Worm (Caenorhabditis elegans): Measurements from ENCODE around the gene Y54F10AR.2.
"Not testable (repeated sequence)": the region's sequence is repeated elsewhere in the genome, so short reads cannot be mapped to it uniquely, and the experiment has no call there.

Gene Y54F10AR.2

DNA sequence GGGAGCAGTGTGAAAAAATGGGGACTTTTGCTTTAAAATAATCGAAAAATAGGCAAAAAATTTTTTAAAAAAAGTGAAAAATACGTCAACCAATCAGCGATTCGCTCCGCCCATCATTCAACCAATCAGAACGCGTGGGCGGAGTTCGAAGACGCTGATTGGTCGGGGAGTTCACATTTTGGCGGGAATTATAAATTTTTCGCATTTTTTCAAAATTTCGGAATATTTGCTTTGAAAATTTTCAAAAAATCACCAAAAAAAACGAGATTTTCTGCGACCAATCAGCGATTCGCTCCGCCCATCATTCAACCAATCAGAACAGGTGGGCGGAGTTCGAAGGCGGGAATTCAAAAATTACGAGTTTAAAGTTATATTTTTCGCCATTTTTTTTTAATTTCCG is 1.1 kb upstream of the Y54F10AR.2 start:
- TF ChIP-seq nfya-1 (tag; optimal IDR thresholded peaks at IDR 0.05) (peak; percentile 75), pha-4 (tag; optimal IDR thresholded peaks at IDR 0.05) (no peak)

DNA sequence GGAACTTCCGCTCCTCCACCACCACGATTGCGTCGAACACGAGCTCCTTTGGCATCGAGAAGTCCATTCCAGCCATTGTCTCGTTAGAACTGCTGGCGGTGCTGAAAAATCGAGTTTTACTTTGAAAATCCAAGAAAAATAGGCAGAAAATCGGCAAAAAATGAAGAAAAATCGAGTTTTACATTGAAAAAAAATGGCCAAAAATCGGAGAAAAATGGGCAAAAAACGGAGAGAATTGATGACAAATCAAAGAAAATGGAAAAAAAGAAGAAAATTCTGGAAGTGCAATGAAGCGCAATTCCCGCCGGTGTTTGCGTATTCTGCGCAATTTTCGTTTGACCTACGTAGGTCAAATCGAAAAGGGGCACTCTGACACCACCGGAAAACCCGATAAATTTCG is 7.5 kb downstream of the Y54F10AR.2 start, which contains the start of gene Y54F10AM.11:
Gene Y54F10AM.11, minus strand, starts transcription at position 101 of the 400 bp plus-strand sequence.
- TF ChIP-seq ahr-1 (tag; optimal IDR thresholded peaks at IDR 0.05); ceh-22 (tag; optimal IDR thresholded peaks at IDR 0.05); ama-1 (optimal IDR thresholded peaks at IDR 0.05): not testable (repeated sequence)

DNA sequence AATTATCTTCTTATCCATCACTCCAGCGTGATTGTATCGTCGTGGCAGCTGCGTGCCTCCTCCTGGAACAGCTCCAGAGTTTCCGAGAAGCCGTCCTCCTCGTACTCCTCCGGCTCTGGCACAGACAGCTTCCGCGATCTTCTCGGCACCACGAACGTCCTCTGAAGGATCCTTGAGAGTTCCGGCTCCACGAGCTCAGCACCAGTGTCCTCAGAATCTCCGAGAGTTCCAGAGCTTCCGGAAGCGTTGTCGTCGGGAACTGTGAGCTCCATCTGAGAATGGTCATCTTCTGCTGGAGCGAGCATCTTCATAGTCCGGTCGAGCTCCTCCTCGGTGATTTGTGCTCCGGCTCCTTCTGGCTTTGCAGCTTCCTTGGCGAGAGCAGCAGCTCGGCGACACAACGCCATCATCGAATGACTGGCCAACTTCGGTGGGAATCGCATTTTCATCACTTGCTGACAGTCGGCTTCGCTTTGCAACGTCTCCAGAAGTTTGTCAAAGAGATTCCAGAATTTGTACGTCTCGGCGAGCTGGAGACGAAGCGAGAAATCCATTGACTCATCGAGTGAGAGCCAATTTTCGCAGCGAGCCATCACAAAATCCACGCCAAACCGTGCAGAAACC is 8.2 kb downstream of the Y54F10AR.2 start:
- TF ChIP-seq tbx-2 (tag; optimal IDR thresholded peaks at IDR 0.05) (no peak), pros-1 (tag; optimal IDR thresholded peaks at IDR 0.05) (no peak), C08G9.2 (tag; optimal IDR thresholded peaks at IDR 0.05) (no peak), unc-55 (GFP tag; optimal IDR thresholded peaks at IDR 0.05) (no peak), nhr-11 (tag; optimal IDR thresholded peaks at IDR 0.05) (no peak), ceh-34 (tag; optimal IDR thresholded peaks at IDR 0.05) (no peak), K02D7.2 (tag; optimal IDR thresholded peaks at IDR 0.05) (no peak), ahr-1 (tag; optimal IDR thresholded peaks at IDR 0.05) (no peak), gmeb-2 (tag; optimal IDR thresholded peaks at IDR 0.05) (no peak), sox-2 (GFP tag; IDR thresholded peaks at IDR 0.05) (no peak), ets-4 (tag; optimal IDR thresholded peaks at IDR 0.05) (no peak), pqm-1 (tag; optimal IDR thresholded peaks at IDR 0.05) (no peak), elt-2 (tag; optimal IDR thresholded peaks at IDR 0.05) (no peak), hlh-6 (tag; optimal IDR thresholded peaks at IDR 0.05) (no peak), ttx-3 (tag; optimal IDR thresholded peaks at IDR 0.05) (no peak), tbx-7 (tag; optimal IDR thresholded peaks at IDR 0.05) (no peak), hlh-15 (tag; optimal IDR thresholded peaks at IDR 0.05) (no peak)

DNA sequence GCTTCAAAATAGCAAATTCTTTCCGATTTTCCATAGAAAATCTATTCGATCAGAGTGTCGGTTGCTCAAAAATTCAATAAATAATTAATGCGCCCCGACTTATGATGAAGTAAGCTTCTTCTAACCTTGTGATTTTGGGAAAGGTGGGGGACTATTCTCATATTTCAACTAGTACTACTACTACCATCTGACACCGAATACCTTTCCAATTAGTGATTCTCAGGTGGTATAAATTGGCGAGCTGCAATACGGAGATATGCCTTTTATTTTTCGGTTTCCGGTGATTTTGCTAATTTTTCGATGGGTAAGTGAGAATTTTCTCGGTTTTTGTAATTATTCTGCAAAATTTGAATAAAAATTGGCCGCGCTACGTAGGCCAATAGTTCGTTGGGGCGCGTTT is 9.9 kb downstream of the Y54F10AR.2 start, which contains the start of gene nhr-239:
Gene nhr-239, plus strand, starts transcription at position 301 of the 400 bp plus-strand sequence.
- TF ChIP-seq dve-1 (tag; optimal IDR thresholded peaks at IDR 0.05) = no peak
- no peak for TF ChIP-seq elt-2 (tag; optimal IDR thresholded peaks at IDR 0.05)
- no peak for TF ChIP-seq pax-1 (tag; optimal IDR thresholded peaks at IDR 0.05)

DNA sequence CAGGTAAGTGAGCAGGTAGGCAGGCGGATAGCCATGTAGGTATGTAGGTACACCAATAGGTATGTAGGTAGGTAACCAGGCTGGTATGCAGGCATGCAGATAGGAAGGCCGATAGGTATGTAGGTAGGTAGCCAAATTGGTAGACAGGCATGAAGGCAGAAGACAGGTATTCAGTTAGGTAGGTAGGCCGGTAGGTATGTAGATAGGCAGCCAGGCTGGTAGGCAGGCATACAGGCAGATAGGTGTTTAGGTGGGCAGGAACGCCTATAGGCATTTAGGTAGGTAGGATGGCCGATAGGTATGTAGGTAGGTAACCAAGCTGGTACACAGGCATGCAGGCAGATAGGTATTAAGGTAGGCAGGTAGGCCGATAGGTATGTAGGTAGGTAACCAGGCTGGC is 10.6 kb downstream of the Y54F10AR.2 start:
- TF ChIP-seq elt-4 (tag; optimal IDR thresholded peaks at IDR 0.05) (peak; percentile 22), ceh-30 (tag; optimal IDR thresholded peaks at IDR 0.05) (no peak), ceh-24 (tag; optimal IDR thresholded peaks at IDR 0.05) (no peak), hlh-6 (tag; optimal IDR thresholded peaks at IDR 0.05) (peak; percentile 29), syd-9 (tag; optimal IDR thresholded peaks at IDR 0.05) (no peak), C08G9.2 (tag; optimal IDR thresholded peaks at IDR 0.05) (peak; percentile 40), ceh-14 (tag; optimal IDR thresholded peaks at IDR 0.05) (no peak), sdc-2 (tag; optimal IDR thresholded peaks at IDR 0.05) (peak; percentile 29), pha-4 (tag; optimal IDR thresholded peaks at IDR 0.05) (no peak)

DNA sequence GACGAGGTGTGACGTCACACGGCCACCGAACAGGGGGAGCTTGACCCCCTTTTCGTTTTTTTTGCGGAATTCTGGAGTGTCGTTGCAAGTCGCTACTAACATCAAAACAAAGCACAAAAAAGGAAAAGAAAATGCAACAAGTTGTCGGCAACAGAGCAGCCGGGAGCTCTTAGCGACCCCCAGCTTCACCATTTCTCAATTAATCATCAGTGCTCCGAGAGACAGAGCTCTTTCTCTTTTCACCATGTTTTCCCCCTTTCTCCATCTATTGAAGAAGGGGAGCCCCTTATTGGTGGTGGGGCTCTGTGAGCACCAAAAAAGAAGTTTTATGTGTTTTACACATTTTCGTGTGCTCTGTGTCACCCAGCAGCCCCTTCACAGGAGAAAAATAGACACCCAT is 17.8 kb downstream of the Y54F10AR.2 start:
- no peak for TF ChIP-seq unc-42 (tag; optimal IDR thresholded peaks at IDR 0.05)
- TF ChIP-seq unc-86 (tag; optimal IDR thresholded peaks at IDR 0.05) = no peak
- TF ChIP-seq T23F11.4 (GFP tag; optimal IDR thresholded peaks at IDR 0.05) = no peak
- no peak for TF ChIP-seq ttx-3 (tag; optimal IDR thresholded peaks at IDR 0.05)
- TF ChIP-seq elt-2 (tag; optimal IDR thresholded peaks at IDR 0.05) = no peak
- TF ChIP-seq pag-3 (tag; optimal IDR thresholded peaks at IDR 0.05; ENCODE audit: borderline replicate concordance) = no peak
- no peak for TF ChIP-seq Y22D7AL.16 (tag; optimal IDR thresholded peaks at IDR 0.05)
- no peak for TF ChIP-seq pha-2 (tag; optimal IDR thresholded peaks at IDR 0.05)
- TF ChIP-seq nfya-1 (tag; optimal IDR thresholded peaks at IDR 0.05) = no peak
- no peak for TF ChIP-seq ceh-14 (tag; optimal IDR thresholded peaks at IDR 0.05)
